Worm (Caenorhabditis elegans) whole organism, L1 larva: ENCODE data around the gene Y50E8A.2.

Experiments used
- C34B4.2 ChIP-seq: sonication (generic microtip); optimal IDR thresholded peaks from 2 replicates; lab custom pipeline; 2017; ENCODE audit warnings: mild to moderate bottlenecking, missing genetic modification characterization, missing compliant biosample characterization
- aha-1 ChIP-seq: fragments of 150-350 bp; optimal IDR thresholded peaks from 2 replicates; lab custom pipeline; 2014; ENCODE audit warnings: missing biosample characterization, missing genetic modification characterization
- aly-2 ChIP-seq: fragments of 150-350 bp; optimal IDR thresholded peaks from 2 replicates; lab custom pipeline; 2014; ENCODE audit warnings: missing biosample characterization, missing genetic modification characterization
- ama-1 ChIP-seq: fragments of 150-350 bp; optimal IDR thresholded peaks from 2 replicates; lab custom pipeline; 2014
- ceh-8 ChIP-seq: fragments of 200-800 bp; sonication (Bioruptor generic); optimal IDR thresholded peaks from 2 replicates; lab custom pipeline; 2018; ENCODE audit warnings: mild to moderate bottlenecking, missing genetic modification characterization, moderate library complexity, missing compliant biosample characterization
- dsc-1 ChIP-seq: sonication (generic microtip); optimal IDR thresholded peaks from 2 replicates; lab custom pipeline; 2016; ENCODE audit warnings: mild to moderate bottlenecking, missing genetic modification characterization, missing compliant biosample characterization
- efl-1 ChIP-seq, 4 experiments: fragments of 150-350 bp; optimal IDR thresholded peaks in 3 of 4; peaks in 1 of 4; 1 replicate in 1 of 4; 2 replicates in 3 of 4; lab custom pipeline; 2014; ENCODE audit warnings: missing biosample characterization in 2 of 4, missing genetic modification characterization in 2 of 4, missing genetic modification reagents in 2 of 4
- efl-3 ChIP-seq: fragments of 200-800 bp; sonication (Bioruptor generic); optimal IDR thresholded peaks from 2 replicates; lab custom pipeline; 2018; ENCODE audit warnings: mild to moderate bottlenecking, missing genetic modification characterization, missing compliant biosample characterization
- egl-13 ChIP-seq: sonication (generic microtip); optimal IDR thresholded peaks from 2 replicates; lab custom pipeline; 2016; ENCODE audit warnings: missing genotype, missing genetic modification reagents, missing genetic modification characterization, missing compliant biosample characterization
- elt-2 ChIP-seq: sonication (generic microtip); optimal IDR thresholded peaks from 2 replicates; lab custom pipeline; 2016; ENCODE audit warnings: missing genetic modification characterization, mild to moderate bottlenecking, inconsistent platforms, missing compliant biosample characterization, missing genetic modification reagents
- fkh-8 ChIP-seq: sonication (generic microtip); optimal IDR thresholded peaks from 2 replicates; lab custom pipeline; 2016; ENCODE audit warnings: mild to moderate bottlenecking, missing genetic modification characterization, missing compliant biosample characterization
- grh-1 ChIP-seq: fragments of 200-800 bp; sonication (Bioruptor generic); IDR thresholded peaks from 2 replicates; pipeline ENCODE4 v1.3.6; 2022; ENCODE audit warnings: missing genetic modification reagents, missing genetic modification characterization, missing compliant biosample characterization
- hlh-4 ChIP-seq: sonication (generic microtip); optimal IDR thresholded peaks from 2 replicates; lab custom pipeline; 2016; ENCODE audit warnings: mild to moderate bottlenecking, missing genetic modification characterization, missing compliant biosample characterization
- jun-1 ChIP-seq: fragments of 150-350 bp; optimal IDR thresholded peaks from 2 replicates; lab custom pipeline; 2014; ENCODE audit warnings: missing biosample characterization, missing genetic modification reagents, missing genetic modification characterization
- lin-13 ChIP-seq: fragments of 150-350 bp; optimal IDR thresholded peaks from 2 replicates; lab custom pipeline; 2014; ENCODE audit warnings: missing biosample characterization, missing genetic modification reagents, missing genetic modification characterization
- lin-14 ChIP-seq: fragments of 200-800 bp; sonication (Bioruptor generic); optimal IDR thresholded peaks from 2 replicates; lab custom pipeline; 2018; ENCODE audit warnings: mild to moderate bottlenecking, missing genetic modification characterization, moderate library complexity, missing compliant biosample characterization
- lin-35 ChIP-seq, 2 experiments: fragments of 150-350 bp; optimal IDR thresholded peaks; 2 replicates each; lab custom pipeline; 2014; ENCODE audit warnings: missing biosample characterization in 2 of 2, missing genetic modification characterization in 2 of 2, missing genetic modification reagents in 2 of 2
- lsy-2 ChIP-seq, 2 experiments: fragments of 150-350 bp; optimal IDR thresholded peaks; 2 replicates each; lab custom pipeline; 2014; ENCODE audit warnings: missing biosample characterization in 2 of 2, missing genetic modification characterization in 2 of 2
- mep-1 ChIP-seq: fragments of 150-350 bp; optimal IDR thresholded peaks from 2 replicates; lab custom pipeline; 2014; ENCODE audit warnings: missing biosample characterization, missing genetic modification characterization
- nhr-19 ChIP-seq: fragments of 200-800 bp; sonication (Bioruptor generic); conservative IDR thresholded peaks from 2 replicates; pipeline ENCODE4 v1.3.6; 2022; ENCODE audit warnings: missing genetic modification characterization, missing compliant biosample characterization
- nhr-20 ChIP-seq: sonication (generic microtip); optimal IDR thresholded peaks from 2 replicates; lab custom pipeline; 2016; ENCODE audit warnings: mild to moderate bottlenecking, missing genetic modification characterization, missing compliant biosample characterization
- nhr-47 ChIP-seq: sonication (generic microtip); optimal IDR thresholded peaks from 2 replicates; lab custom pipeline; 2016; ENCODE audit warnings: mild to moderate bottlenecking, missing genetic modification characterization, moderate library complexity, missing compliant biosample characterization
- nhr-71 ChIP-seq: sonication (generic microtip); optimal IDR thresholded peaks from 2 replicates; lab custom pipeline; 2016; ENCODE audit warnings: mild to moderate bottlenecking, missing genetic modification characterization, moderate library complexity, missing compliant biosample characterization
- nhr-76 ChIP-seq: sonication (generic microtip); optimal IDR thresholded peaks from 2 replicates; lab custom pipeline; 2017; ENCODE audit warnings: missing biosample characterization, missing genetic modification characterization
- nhr-85 ChIP-seq: sonication (generic microtip); peaks from one replicate; lab custom pipeline; 2016; ENCODE audit warnings: missing genetic modification characterization, inconsistent platforms, missing compliant biosample characterization
- nhr-90 ChIP-seq: sonication (generic microtip); optimal IDR thresholded peaks from 2 replicates; lab custom pipeline; 2016; ENCODE audit warnings: mild to moderate bottlenecking, missing genetic modification characterization, missing compliant biosample characterization; ENCODE audit not compliant: poor library complexity
- pag-3 ChIP-seq: sonication (generic microtip); optimal IDR thresholded peaks from 2 replicates; lab custom pipeline; 2017; ENCODE audit warnings: missing genetic modification characterization, mild to moderate bottlenecking, missing compliant biosample characterization, antibody characterized with exemption, borderline replicate concordance; ENCODE audit not compliant: insufficient read depth
- pax-3 ChIP-seq: fragments of 200-800 bp; sonication (Bioruptor generic); optimal IDR thresholded peaks from 2 replicates; lab custom pipeline; 2018; ENCODE audit warnings: mild to moderate bottlenecking, missing genetic modification characterization, moderate library complexity, missing compliant biosample characterization
- pqm-1 ChIP-seq: sonication (generic microtip); optimal IDR thresholded peaks from 3 replicates; lab custom pipeline; 2017; ENCODE audit warnings: missing biosample characterization, missing genetic modification characterization
- rnt-1 ChIP-seq: sonication (generic microtip); optimal IDR thresholded peaks from 2 replicates; lab custom pipeline; 2016; ENCODE audit warnings: mild to moderate bottlenecking, missing genetic modification characterization, moderate library complexity, missing compliant biosample characterization
- snpc-4 ChIP-seq: fragments of 150-350 bp; optimal IDR thresholded peaks from 2 replicates; lab custom pipeline; 2014; ENCODE audit warnings: missing biosample characterization, missing genetic modification characterization
- snu-23 ChIP-seq: sonication (generic microtip); optimal IDR thresholded peaks from 2 replicates; lab custom pipeline; 2016; ENCODE audit warnings: missing genetic modification characterization, missing compliant biosample characterization
- sptf-1 ChIP-seq: fragments of 150-350 bp; optimal IDR thresholded peaks from 2 replicates; lab custom pipeline; 2014; ENCODE audit warnings: missing biosample characterization, missing genetic modification characterization
- swsn-7 ChIP-seq: sonication (generic microtip); optimal IDR thresholded peaks from 2 replicates; lab custom pipeline; 2016; ENCODE audit warnings: missing genetic modification characterization, missing compliant biosample characterization
- tlp-1 ChIP-seq: fragments of 150-350 bp; optimal IDR thresholded peaks from 2 replicates; lab custom pipeline; 2014; ENCODE audit warnings: missing biosample characterization, missing genetic modification characterization
- unc-62 ChIP-seq: fragments of 150-350 bp; optimal IDR thresholded peaks from 2 replicates; lab custom pipeline; 2014; ENCODE audit warnings: missing biosample characterization, missing genetic modification reagents, missing genetic modification characterization
- unc-86 ChIP-seq: sonication (generic microtip); optimal IDR thresholded peaks from 2 replicates; lab custom pipeline; 2016; ENCODE audit warnings: missing genetic modification characterization, missing compliant biosample characterization
- xbp-1 ChIP-seq: sonication (generic microtip); optimal IDR thresholded peaks from 2 replicates; lab custom pipeline; 2016; ENCODE audit warnings: missing genetic modification characterization, missing compliant biosample characterization
- ztf-11 ChIP-seq, 2 experiments: sonication (generic microtip); optimal IDR thresholded peaks; 2 replicates each; lab custom pipeline; 2016 to 2017; ENCODE audit warnings: missing genetic modification characterization in 2 of 2, missing biosample characterization in 1 of 2, missing compliant biosample characterization in 1 of 2
- ztf-4 ChIP-seq: fragments of 150-350 bp; optimal IDR thresholded peaks from 2 replicates; lab custom pipeline; 2014; ENCODE audit warnings: missing biosample characterization, missing genetic modification characterization

Y50E8A.2 gene

ce11 chrV:14695713-14696112, 32.9 kb downstream of the Y50E8A.2 start:
- peak; percentile 71 for TF ChIP-seq pag-3
- peak; percentile 22 for TF ChIP-seq rnt-1 (tag; lab: Kevin White, UChicago)
- no peak for TF ChIP-seq unc-62 (GFP tag; lab: Kevin White, UChicago)

ce11 chrV:14689060-14689750, 39.4 kb downstream of the Y50E8A.2 start, which contains the start of gene gasr-8:
Gene gasr-8 (plus strand): TSS chrV:14689110.
- peak in 1 of 2 experiments; percentile 16 for TF ChIP-seq lin-35 (GFP tag; optimal IDR thresholded peaks at IDR 0.05; lab: Kevin White, UChicago)
- TF ChIP-seq efl-1 (optimal IDR thresholded peaks at IDR 0.05; lab: Kevin White, UChicago): no peak
- peak in 1 of 2 experiments; percentile 41 for TF ChIP-seq efl-1 (GFP tag; optimal IDR thresholded peaks at IDR 0.05 in 1 of 2; lab: Kevin White, UChicago)
- peak; percentile 20 for TF ChIP-seq nhr-85 (tag; lab: Kevin White, UChicago)
- no peak for TF ChIP-seq jun-1 (tag; lab: Kevin White, UChicago)
- peak; percentile 54 for TF ChIP-seq fkh-8 (tag; lab: Kevin White, UChicago)

ce11 chrV:14688097-14688912, 40.3 kb downstream of the Y50E8A.2 start, which contains the start of gene C47E8.11:
Gene C47E8.11 (plus strand): TSS chrV:14688616.
- TF ChIP-seq dsc-1 (tag; lab: Kevin White, UChicago) (peak; percentile 38), pqm-1 (tag; lab: Kevin White, UChicago) (peak; percentile 37), lin-35 (GFP tag; optimal IDR thresholded peaks at IDR 0.05; lab: Kevin White, UChicago) (peak; percentile 24 to 62), ztf-11 (tag; optimal IDR thresholded peaks at IDR 0.05; lab: Kevin White, UChicago) (no peak), tlp-1 (tag; lab: Kevin White, UChicago) (no peak), efl-3 (GFP tag; lab: Kevin White, UChicago) (no peak), egl-13 (peak; percentile 5), sptf-1 (no peak), efl-1 (optimal IDR thresholded peaks at IDR 0.05; lab: Kevin White, UChicago) (no peak), efl-1 (GFP tag; optimal IDR thresholded peaks at IDR 0.05 in 1 of 2; lab: Kevin White, UChicago) (peak; percentile 13 to 68), xbp-1 (tag; lab: Kevin White, UChicago) (peak; percentile 12), ztf-4 (tag; lab: Kevin White, UChicago) (peak; percentile 49), lsy-2 (tag; optimal IDR thresholded peaks at IDR 0.05; lab: Kevin White, UChicago) (peak; percentile 26 to 41), nhr-76 (tag; lab: Kevin White, UChicago) (no peak), elt-2 (tag; lab: Kevin White, UChicago) (peak; percentile 31), rnt-1 (tag; lab: Kevin White, UChicago) (peak; percentile 41), C34B4.2 (tag; lab: Kevin White, UChicago) (no peak), ama-1 (lab: Kevin White, UChicago) (peak; percentile 98), nhr-47 (tag; lab: Kevin White, UChicago) (peak; percentile 48), grh-1 (GFP tag; lab: Robert Waterston, UW) (peak; percentile 31; the same call in 1 of the 2 replicates), aly-2 (tag; lab: Kevin White, UChicago) (peak; percentile 100), aha-1 (tag; lab: Kevin White, UChicago) (peak; percentile 20), unc-86 (peak; percentile 28), nhr-20 (peak; percentile 39), pag-3 (peak; percentile 18), nhr-71 (tag; lab: Kevin White, UChicago) (peak; percentile 69), nhr-90 (tag; lab: Kevin White, UChicago) (peak; percentile 65), lin-13 (peak; percentile 25), swsn-7 (tag; lab: Kevin White, UChicago) (peak; percentile 63), ceh-8 (GFP tag; lab: Kevin White, UChicago) (peak; percentile 33), snu-23 (peak; percentile 67), nhr-19 (GFP tag; lab: Robert Waterston, UW) (peak; percentile 38; the same call in 1 of the 2 replicates), mep-1 (tag; lab: Kevin White, UChicago) (peak; percentile 62), lin-14 (GFP tag; lab: Kevin White, UChicago) (peak; percentile 33), pax-3 (tag; lab: Kevin White, UChicago) (peak; percentile 65), snpc-4 (tag; lab: Kevin White, UChicago) (peak; percentile 28), hlh-4 (tag; lab: Kevin White, UChicago) (no peak)
